Worm (Caenorhabditis elegans) whole organism, early embryonic: ENCODE data around the gene C45B2.6.

Source experiments
- B0310.2 ChIP-seq: sonication (generic microtip); optimal IDR thresholded peaks from 2 replicates; lab custom pipeline; 2016; ENCODE audit warnings: mild to moderate bottlenecking, missing genetic modification characterization, missing compliant biosample characterization
- F13C5.2 ChIP-seq: sonication (generic microtip); optimal IDR thresholded peaks from 2 replicates; lab custom pipeline; 2017; ENCODE audit warnings: mild to moderate bottlenecking, missing genetic modification characterization, inconsistent platforms, missing compliant biosample characterization
- aly-1 ChIP-seq: sonication (generic microtip); optimal IDR thresholded peaks from 2 replicates; lab custom pipeline; 2016; ENCODE audit warnings: missing genetic modification characterization, missing compliant biosample characterization
- ama-1 ChIP-seq: fragments of 150-350 bp; optimal IDR thresholded peaks from 2 replicates; lab custom pipeline; 2014
- ceh-13 ChIP-seq: fragments of 200-800 bp; sonication (Bioruptor generic); optimal IDR thresholded peaks from 2 replicates; lab custom pipeline; 2018; ENCODE audit warnings: mild to moderate bottlenecking, missing genetic modification characterization, missing compliant biosample characterization
- ceh-36 ChIP-seq: sonication (generic microtip); optimal IDR thresholded peaks from 2 replicates; lab custom pipeline; 2016; ENCODE audit warnings: missing genetic modification characterization, inconsistent platforms, missing compliant biosample characterization
- ets-7 ChIP-seq: sonication (generic microtip); optimal IDR thresholded peaks from 2 replicates; lab custom pipeline; 2016; ENCODE audit warnings: missing genotype, missing genetic modification characterization, missing compliant biosample characterization
- flt-1 ChIP-seq: fragments of 200-800 bp; sonication (Bioruptor generic); IDR thresholded peaks from 2 replicates; pipeline ENCODE4 v1.3.6; 2022; ENCODE audit warnings: missing genetic modification characterization, missing compliant biosample characterization
- hmbx-1 ChIP-seq: sonication (generic microtip); optimal IDR thresholded peaks from 2 replicates; lab custom pipeline; 2016; ENCODE audit warnings: mild to moderate bottlenecking, missing genetic modification characterization, missing compliant biosample characterization
- hmg-4 ChIP-seq: fragments of 200-800 bp; sonication (Bioruptor generic); optimal IDR thresholded peaks from 2 replicates; lab custom pipeline; 2018; ENCODE audit warnings: mild to moderate bottlenecking, missing genetic modification characterization, missing compliant biosample characterization
- hnd-1 ChIP-seq: sonication (generic microtip); optimal IDR thresholded peaks from 2 replicates; lab custom pipeline; 2016; ENCODE audit warnings: missing genetic modification characterization, missing compliant biosample characterization
- pes-1 ChIP-seq: fragments of 200-800 bp; sonication (Bioruptor generic); IDR thresholded peaks from 2 replicates; pipeline ENCODE4 v1.3.6; 2022; ENCODE audit warnings: missing genetic modification reagents, missing genetic modification characterization, missing compliant biosample characterization
- scrt-1 ChIP-seq: fragments of 200-800 bp; sonication (Bioruptor generic); IDR thresholded peaks from 2 replicates; pipeline ENCODE4 v1.3.6; 2022; ENCODE audit warnings: missing genetic modification characterization, missing compliant biosample characterization
- sea-1 ChIP-seq: fragments of 200-800 bp; sonication (Bioruptor generic); conservative IDR thresholded peaks from 2 replicates; pipeline ENCODE4 v1.3.6; 2022; ENCODE audit warnings: missing genetic modification characterization, missing compliant biosample characterization
- tbx-11 ChIP-seq: fragments of 200-800 bp; sonication (Bioruptor generic); IDR thresholded peaks from 2 replicates; pipeline ENCODE4 v1.3.6; 2022; ENCODE audit warnings: missing genetic modification characterization, missing compliant biosample characterization
- tbx-37 ChIP-seq: fragments of 200-800 bp; sonication (Bioruptor generic); conservative IDR thresholded peaks from 2 replicates; pipeline ENCODE4 v1.3.6; 2022; ENCODE audit warnings: missing genetic modification reagents, missing genetic modification characterization, missing compliant biosample characterization
- tra-4 ChIP-seq: sonication (generic microtip); optimal IDR thresholded peaks from 2 replicates; lab custom pipeline; 2017; ENCODE audit warnings: missing genetic modification characterization, missing compliant biosample characterization

Gene C45B2.6

ce11 chrX:6052744-6053143 is at the start of gene C45B2.6:
Gene C45B2.6 (plus strand): TSS chrX:6052879.
- TF ChIP-seq ama-1 (lab: Kevin White, UChicago): no peak
- no peak for TF ChIP-seq B0310.2 (tag; lab: Kevin White, UChicago)
- no peak for TF ChIP-seq tbx-37 (GFP tag; lab: Robert Waterston, UW)
- TF ChIP-seq F13C5.2 (tag; lab: Kevin White, UChicago): no peak
- TF ChIP-seq ceh-13: no peak
- no peak for TF ChIP-seq hmbx-1 (tag; lab: Kevin White, UChicago)
- no peak for TF ChIP-seq hmg-4
- TF ChIP-seq pes-1 (GFP tag; lab: Robert Waterston, UW): no peak
- TF ChIP-seq tra-4: no peak
- no peak for TF ChIP-seq sea-1 (GFP tag; lab: Robert Waterston, UW)
- TF ChIP-seq ets-7 (tag; lab: Kevin White, UChicago): no peak
- no peak for TF ChIP-seq tbx-11 (GFP tag; lab: Robert Waterston, UW)
- TF ChIP-seq hnd-1: no peak
- TF ChIP-seq ceh-36: no peak
- no peak for TF ChIP-seq flt-1
- TF ChIP-seq aly-1 (tag; lab: Kevin White, UChicago): no peak
- no peak for TF ChIP-seq scrt-1 (GFP tag; lab: Robert Waterston, UW)

- TF ChIP-seq ceh-13 (no peak), hmg-4 (no peak), tra-4 (no peak), ama-1 (lab: Kevin White, UChicago) (no peak), ets-7 (tag; lab: Kevin White, UChicago) (no peak), tbx-11 (GFP tag; lab: Robert Waterston, UW) (no peak), tbx-37 (GFP tag; lab: Robert Waterston, UW) (no peak), aly-1 (tag; lab: Kevin White, UChicago) (no peak), flt-1 (no peak), B0310.2 (tag; lab: Kevin White, UChicago) (no peak), F13C5.2 (tag; lab: Kevin White, UChicago) (no peak)
Measured at ce11 chrX:6003853-6004252, 48.8 kb upstream of the C45B2.6 start, which contains the start of gene sups-1. Gene sups-1 (plus strand): TSS chrX:6004153.

- TF ChIP-seq flt-1 (no peak), tbx-37 (GFP tag; lab: Robert Waterston, UW) (no peak)
Measured at ce11 chrX:6004315-6004714, 48.4 kb upstream of the C45B2.6 start.

DNA sequence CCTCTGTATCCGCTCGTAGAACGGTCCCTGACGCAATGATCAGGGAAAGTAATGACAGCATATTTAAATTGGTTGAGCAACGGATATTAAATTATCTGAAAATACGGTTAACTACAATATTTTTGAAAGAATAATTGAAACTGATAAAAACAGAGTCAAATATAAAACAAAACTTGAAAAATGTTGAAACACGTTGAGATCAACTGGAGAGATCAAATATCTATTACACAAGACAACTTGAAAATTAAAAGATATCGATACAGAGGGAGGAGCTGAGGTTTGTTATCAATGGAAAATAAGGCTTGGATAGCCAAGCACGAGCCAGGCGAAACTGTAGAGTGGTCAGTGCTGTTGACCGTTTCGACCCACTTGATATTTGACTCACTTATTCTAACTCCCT is 42.1 kb upstream of the C45B2.6 start, which contains the start of gene C09B8.3:
Gene C09B8.3, minus strand, starts transcription at position 101 of the 400 bp plus-strand sequence.
- TF ChIP-seq flt-1: no peak
- TF ChIP-seq hnd-1: no peak
- no peak for TF ChIP-seq B0310.2 (tag; lab: Kevin White, UChicago)
- TF ChIP-seq ets-7 (tag; lab: Kevin White, UChicago): no peak
- no peak for TF ChIP-seq tra-4

DNA sequence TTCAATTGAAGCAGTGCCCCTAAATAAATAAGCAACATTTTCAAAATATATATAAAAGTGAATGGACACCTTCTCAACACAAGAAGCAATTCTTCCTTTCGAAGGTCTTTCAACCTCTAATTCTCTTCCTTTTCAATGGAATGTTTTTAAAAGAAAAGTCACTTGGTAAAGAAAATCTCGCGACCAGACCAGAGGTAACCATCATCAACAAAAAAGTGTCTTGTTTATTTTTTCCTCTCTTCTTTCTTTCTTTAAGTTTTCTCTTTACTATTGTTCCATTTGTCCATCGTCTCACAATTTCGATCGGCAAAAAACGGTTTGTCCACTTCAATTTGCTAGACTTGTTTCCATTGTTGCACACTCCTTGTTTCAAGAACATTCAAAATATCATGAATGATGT is 37.6 kb upstream of the C45B2.6 start, which contains the start of gene C09B8.8:
Gene C09B8.8, plus strand, starts transcription at position 397 of the 400 bp plus-strand sequence.
- TF ChIP-seq aly-1 (tag; lab: Kevin White, UChicago): no peak
- no peak for TF ChIP-seq tbx-11 (GFP tag; lab: Robert Waterston, UW)
- TF ChIP-seq F13C5.2 (tag; lab: Kevin White, UChicago): no peak
- no peak for TF ChIP-seq ama-1 (lab: Kevin White, UChicago)
- TF ChIP-seq flt-1: no peak

- no peak for TF ChIP-seq hmbx-1 (tag; lab: Kevin White, UChicago)
- TF ChIP-seq aly-1 (tag; lab: Kevin White, UChicago): no peak
- TF ChIP-seq tbx-37 (GFP tag; lab: Robert Waterston, UW): no peak
- no peak for TF ChIP-seq hnd-1
- no peak for TF ChIP-seq sea-1 (GFP tag; lab: Robert Waterston, UW)
- no peak for TF ChIP-seq tbx-11 (GFP tag; lab: Robert Waterston, UW)
- TF ChIP-seq B0310.2 (tag; lab: Kevin White, UChicago): no peak
- TF ChIP-seq scrt-1 (GFP tag; lab: Robert Waterston, UW): no peak
Measured at ce11 chrX:6019886-6020469, 32.7 kb upstream of the C45B2.6 start, which contains the start of gene C09B8.4. Gene C09B8.4 (minus strand): TSS chrX:6019936.

ce11 chrX:6020782-6021181 is 31.9 kb upstream of the C45B2.6 start:
- no peak for TF ChIP-seq ets-7 (tag; lab: Kevin White, UChicago)
- TF ChIP-seq pes-1 (GFP tag; lab: Robert Waterston, UW): no peak
- no peak for TF ChIP-seq hmg-4
- TF ChIP-seq hmbx-1 (tag; lab: Kevin White, UChicago): no peak
- TF ChIP-seq ama-1 (lab: Kevin White, UChicago): no peak
- TF ChIP-seq flt-1: no peak
- no peak for TF ChIP-seq tbx-11 (GFP tag; lab: Robert Waterston, UW)
- TF ChIP-seq aly-1 (tag; lab: Kevin White, UChicago): no peak
- no peak for TF ChIP-seq hnd-1

DNA sequence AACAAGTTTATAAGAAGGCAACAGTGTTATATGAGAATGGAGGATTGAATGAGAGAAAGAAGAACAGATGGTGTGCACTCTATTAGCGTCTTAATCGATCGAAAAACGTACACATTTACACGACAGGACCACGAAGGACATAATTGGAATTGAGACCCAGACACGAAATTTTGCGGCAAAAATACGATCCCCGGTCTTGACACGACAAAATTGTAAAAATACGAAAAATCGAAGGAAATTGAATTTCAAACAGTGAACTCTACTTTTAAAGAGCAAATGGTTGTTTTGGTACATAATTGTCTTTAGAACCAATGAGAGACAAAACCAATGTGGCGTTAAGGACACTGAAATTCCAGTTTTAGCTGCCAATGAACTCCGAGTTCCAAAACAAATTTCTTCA is 30.2 kb upstream of the C45B2.6 start, which contains the start of gene lelo-3:
Gene lelo-3, minus strand, starts transcription at position 101 of the 400 bp plus-strand sequence.
- TF ChIP-seq scrt-1 (GFP tag; lab: Robert Waterston, UW) (no peak), aly-1 (tag; lab: Kevin White, UChicago) (no peak), F13C5.2 (tag; lab: Kevin White, UChicago) (no peak), flt-1 (no peak), hmg-4 (no peak), B0310.2 (tag; lab: Kevin White, UChicago) (no peak), ama-1 (lab: Kevin White, UChicago) (no peak), ceh-36 (no peak), hmbx-1 (tag; lab: Kevin White, UChicago) (no peak), tra-4 (no peak), pes-1 (GFP tag; lab: Robert Waterston, UW) (no peak), tbx-37 (GFP tag; lab: Robert Waterston, UW) (no peak), ceh-13 (no peak)
